Worm (Caenorhabditis elegans) whole organism, late embryonic: ENCODE results near the gene C08E3.15.

Source experiments
- ama-1 ChIP-seq: fragments of 150-350 bp; optimal IDR thresholded peaks from 2 replicates; lab custom pipeline; 2014
- hlh-15 ChIP-seq: sonication (generic microtip); optimal IDR thresholded peaks from 2 replicates; lab custom pipeline; 2016; ENCODE audit warnings: missing genetic modification characterization, missing compliant biosample characterization
- hlh-8 ChIP-seq: sonication (generic microtip); optimal IDR thresholded peaks from 2 replicates; lab custom pipeline; 2016; ENCODE audit warnings: missing genotype, missing genetic modification characterization, missing compliant biosample characterization
- mec-3 ChIP-seq: sonication (generic microtip); optimal IDR thresholded peaks from 2 replicates; lab custom pipeline; 2016; ENCODE audit warnings: borderline replicate concordance, missing genetic modification characterization, missing compliant biosample characterization
- syd-9 ChIP-seq: sonication (generic microtip); optimal IDR thresholded peaks from 2 replicates; lab custom pipeline; 2016; ENCODE audit warnings: mild to moderate bottlenecking, missing genetic modification characterization, moderate library complexity, missing compliant biosample characterization
- unc-86 ChIP-seq: sonication (generic microtip); optimal IDR thresholded peaks from 2 replicates; lab custom pipeline; 2016; ENCODE audit warnings: missing genetic modification characterization, missing compliant biosample characterization

- TF ChIP-seq ama-1 (lab: Kevin White, UChicago) (no peak), mec-3 (tag; lab: Kevin White, UChicago) (no peak), syd-9 (no peak), unc-86 (tag; lab: Kevin White, UChicago) (no peak), hlh-15 (tag; lab: Kevin White, UChicago) (no peak), hlh-8 (tag; lab: Kevin White, UChicago) (no peak)
Measured at ce11 chrII:1648768-1649167, 21.1 kb upstream of the C08E3.15 start, which contains the start of gene fbxb-21.
